Worm (Caenorhabditis elegans): Measurements from ENCODE around the gene E02H9.7.

ce11 chrIII:2454757-2455306 lies 9.4 kb upstream of the E02H9.7 start, which contains the start of gene nhr-121:
- TF ChIP-seq lin-35 (GFP tag; optimal IDR thresholded peaks at IDR 0.05) (peak in 1 of 2 experiments; percentile 37), ztf-4 (tag; optimal IDR thresholded peaks at IDR 0.05) (no peak), nhr-28 (tag; optimal IDR thresholded peaks at IDR 0.05) (no peak), mef-2 (tag; optimal IDR thresholded peaks at IDR 0.05) (no peak), lir-3 (tag; optimal IDR thresholded peaks at IDR 0.05; ENCODE audit: poor library complexity) (no peak), skn-1 (tag; optimal IDR thresholded peaks at IDR 0.05) (no peak), lin-39 (tag; optimal IDR thresholded peaks at IDR 0.05) (no peak)
